Fruit fly (Drosophila melanogaster): ENCODE measurements around the gene tant.

Gene tant

DNA sequence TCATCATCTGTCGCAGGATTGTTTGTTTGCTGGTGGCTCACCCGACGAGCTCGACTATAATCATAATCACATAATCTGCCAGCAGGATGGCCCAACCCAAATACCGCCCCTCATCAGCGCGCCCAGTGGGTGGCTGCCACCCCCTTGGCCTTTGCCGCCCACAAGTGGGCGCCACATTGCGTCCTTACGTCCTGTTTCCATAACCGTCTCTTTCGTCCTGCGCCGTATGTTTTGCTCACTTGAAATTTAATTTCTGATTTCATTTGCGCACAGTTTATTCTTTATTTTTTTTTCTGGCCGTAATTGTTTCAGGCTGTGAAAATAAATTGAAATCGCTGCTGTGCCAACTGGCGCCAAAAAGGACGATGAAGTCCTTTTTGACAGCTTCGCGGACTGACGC lies 50.5 kb downstream of the tant start:
- TF ChIP-seq CG3919 (GFP tag; optimal IDR thresholded peaks at IDR 0.05) (no peak), CG31627 (GFP tag; optimal IDR thresholded peaks at IDR 0.05) (no peak), Sox15 (GFP tag; optimal IDR thresholded peaks at IDR 0.05) (no peak), CG15336 (GFP tag; IDR thresholded peaks at IDR 0.05) (no peak), CG9139 (GFP tag; optimal IDR thresholded peaks at IDR 0.05) (no peak), topi (GFP tag; optimal IDR thresholded peaks at IDR 0.05) (no peak), Blimp-1 (GFP tag; optimal IDR thresholded peaks at IDR 0.05) (no peak), Ets21C (GFP tag; optimal IDR thresholded peaks at IDR 0.05) (no peak), Hr38 (GFP tag; optimal IDR thresholded peaks at IDR 0.05) (no peak), CG8119 (GFP tag; IDR thresholded peaks at IDR 0.05) (no peak), Eip75B (GFP tag; optimal IDR thresholded peaks at IDR 0.05) (no peak), CG11902 (GFP tag; optimal IDR thresholded peaks at IDR 0.05) (no peak), CG10631 (GFP tag; optimal IDR thresholded peaks at IDR 0.05) (no peak), Smox (GFP tag; optimal IDR thresholded peaks at IDR 0.05) (no peak), OdsH (GFP tag; optimal IDR thresholded peaks at IDR 0.05) (no peak), Hr4 (GFP tag; optimal IDR thresholded peaks at IDR 0.05) (no peak), CG8319 (GFP tag; optimal IDR thresholded peaks at IDR 0.05) (no peak), cyc (GFP tag; optimal IDR thresholded peaks at IDR 0.05) (no peak), Eip93F (GFP tag; optimal IDR thresholded peaks at IDR 0.05) (no peak)
